Worm (Caenorhabditis elegans): ENCODE results near the gene M199.134.

Gene M199.134

DNA sequence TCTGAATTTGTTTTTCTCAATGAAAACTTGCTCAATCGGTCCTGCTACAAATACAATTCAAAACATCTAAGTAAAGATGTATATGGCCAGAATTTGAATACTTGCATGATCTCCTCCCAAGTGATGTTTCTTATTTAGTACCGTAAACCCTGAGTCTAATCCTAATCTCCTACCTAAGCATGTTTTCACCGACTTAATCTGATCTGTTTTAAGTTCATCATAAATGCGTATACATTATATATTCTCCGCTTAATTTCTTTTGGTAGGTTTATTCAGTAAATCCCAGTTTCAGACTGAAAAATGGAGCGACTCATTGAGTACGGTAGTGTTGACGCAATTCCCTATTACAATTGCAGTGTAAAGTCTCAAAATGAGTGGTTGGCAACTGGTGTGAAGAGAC, 38.6 kb downstream of the M199.134 start, which contains the start of gene srt-50:
Gene srt-50 (plus strand): TSS at position 301 of the 400 bp plus-strand sequence.
- TF ChIP-seq ets-5 (GFP tag; IDR thresholded peaks at IDR 0.05), result no peak

DNA sequence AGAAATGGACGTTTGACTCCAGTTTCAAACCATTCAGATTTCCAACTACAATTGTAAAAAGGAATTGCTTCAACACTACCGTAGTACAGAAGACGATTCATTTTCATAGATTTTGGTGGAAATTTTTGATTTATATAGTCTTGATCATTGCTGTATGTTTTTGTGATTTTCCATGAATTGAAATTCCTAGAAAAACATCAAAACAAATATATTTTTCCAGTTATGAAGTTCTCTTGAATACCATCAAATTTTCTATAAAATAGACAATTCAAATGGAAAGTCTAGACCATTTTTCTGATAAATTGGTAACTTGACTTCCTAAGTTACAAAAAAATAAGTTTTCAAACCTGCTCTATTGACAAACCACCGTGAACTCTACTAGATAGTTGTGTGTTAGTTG, 44.2 kb downstream of the M199.134 start, which contains the start of gene srt-48:
Gene srt-48 (minus strand): TSS at position 101 of the 400 bp plus-strand sequence.
- TF ChIP-seq dsc-1 (tag; optimal IDR thresholded peaks at IDR 0.05) (no peak), nhr-28 (tag; optimal IDR thresholded peaks at IDR 0.05) (no peak)

DNA sequence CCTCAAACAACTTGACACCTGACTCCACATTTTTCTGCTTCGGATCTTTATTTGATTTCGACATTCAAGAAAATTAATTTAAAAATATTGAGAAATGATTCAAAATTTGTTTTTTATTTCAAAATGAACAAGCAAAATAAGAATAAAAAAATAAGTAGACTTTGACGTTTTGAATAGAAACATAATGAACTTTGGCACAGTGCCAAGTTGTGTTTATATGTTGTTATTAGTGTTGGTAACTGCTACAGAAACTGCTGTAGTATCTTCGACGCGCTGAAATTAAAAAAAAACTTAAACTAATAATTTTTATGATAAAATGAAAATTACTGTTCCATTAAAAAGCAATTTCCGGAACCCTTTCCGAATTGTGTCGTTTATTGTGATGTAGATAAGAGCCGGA, 47.4 kb downstream of the M199.134 start, which contains the start of gene Y41E3.18:
Gene Y41E3.18 (minus strand): TSS at position 101 of the 400 bp plus-strand sequence.
- no peak for TF ChIP-seq sptf-1 (tag; optimal IDR thresholded peaks at IDR 0.05)
- TF ChIP-seq efl-3 (GFP tag; optimal IDR thresholded peaks at IDR 0.05), result no peak

DNA sequence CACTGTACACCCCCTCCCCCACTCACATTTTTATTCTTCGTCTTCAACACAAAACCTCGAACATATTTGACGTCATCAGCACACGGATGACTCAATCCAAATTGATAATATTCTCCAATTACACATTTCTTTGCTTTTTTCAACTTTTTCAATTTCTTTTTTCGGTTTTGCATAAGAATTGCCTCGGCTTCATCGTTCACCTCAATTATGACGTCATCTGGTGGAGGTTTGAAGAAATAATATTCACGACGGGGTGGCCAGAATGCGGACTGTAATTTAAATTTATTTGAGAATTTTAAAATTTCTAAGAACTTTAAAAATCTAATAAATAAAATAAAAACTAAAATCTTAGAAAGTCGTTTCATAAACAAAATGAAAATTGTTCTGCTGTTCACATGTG, 49.2 kb downstream of the M199.134 start:
- TF ChIP-seq lir-3 (tag; optimal IDR thresholded peaks at IDR 0.05; ENCODE audit: poor library complexity) (no peak), zag-1 (tag; optimal IDR thresholded peaks at IDR 0.05) (no peak), C04F5.9 (tag; optimal IDR thresholded peaks at IDR 0.05) (no peak), lin-14 (GFP tag; optimal IDR thresholded peaks at IDR 0.05) (no peak), grh-1 (GFP tag; IDR thresholded peaks at IDR 0.05) (no peak), sptf-1 (tag; optimal IDR thresholded peaks at IDR 0.05) (no peak), nhr-71 (tag; optimal IDR thresholded peaks at IDR 0.05) (no peak), fkh-10 (GFP tag; optimal IDR thresholded peaks at IDR 0.05) (no peak), unc-130 (tag; optimal IDR thresholded peaks at IDR 0.05) (no peak), vab-15 (tag; optimal IDR thresholded peaks at IDR 0.05) (no peak), nhr-19 (GFP tag; conservative IDR thresholded peaks at IDR 0.05) (no peak), dpl-1 (GFP tag; optimal IDR thresholded peaks at IDR 0.05) (no peak), blmp-1 (tag; optimal IDR thresholded peaks at IDR 0.05) (no peak), C34B4.2 (tag; optimal IDR thresholded peaks at IDR 0.05) (no peak)

Data from whole organism, L1 larva.